Fruit fly (Drosophila melanogaster) whole organism, embryonic: Measurements from ENCODE around the gene Duba.

Experiments
- CG10366 ChIP-seq: fragments of 200-800 bp; sonication (Bioruptor generic); IDR thresholded peaks from 2 replicates; pipeline ENCODE4 v1.3.6; 2022; ENCODE audit warnings: missing biosample characterization, missing genetic modification characterization
- CG11093 ChIP-seq: fragments of 200-800 bp; sonication (Bioruptor generic); IDR thresholded peaks from 3 replicates; pipeline ENCODE4 v1.3.6; 2022; ENCODE audit warnings: missing biosample characterization, missing genetic modification characterization
- CG11247 ChIP-seq: fragments of 200-800 bp; sonication (Bioruptor generic); IDR thresholded peaks from 2 replicates; pipeline ENCODE4 v1.3.6; 2022; ENCODE audit warnings: missing biosample characterization, missing genetic modification characterization
- CG14050 ChIP-seq: fragments of 200-800 bp; sonication (Bioruptor generic); IDR thresholded peaks from 3 replicates; pipeline ENCODE4 v1.3.6; 2022; ENCODE audit warnings: missing biosample characterization, missing genetic modification characterization
- CG14667 ChIP-seq: fragments of 200-800 bp; sonication (Bioruptor generic); IDR thresholded peaks from 2 replicates; pipeline ENCODE4 v1.3.6; 2022; ENCODE audit warnings: missing biosample characterization, missing genetic modification characterization
- CG17802 ChIP-seq: fragments of 200-800 bp; sonication (Bioruptor generic); optimal IDR thresholded peaks from 2 replicates; lab custom pipeline; 2018; ENCODE audit warnings: missing biosample characterization, mild to moderate bottlenecking, missing genetic modification characterization, moderate library complexity
- CG1792 ChIP-seq: fragments of 200-800 bp; sonication (Bioruptor generic); optimal IDR thresholded peaks from 2 replicates; lab custom pipeline; 2016; ENCODE audit warnings: missing biosample characterization, missing genetic modification characterization
- CG2120 ChIP-seq: fragments of 200-800 bp; sonication (Bioruptor generic); optimal IDR thresholded peaks from 3 replicates; lab custom pipeline; 2016; ENCODE audit warnings: missing biosample characterization, missing genetic modification characterization
- CG2202 ChIP-seq: fragments of 200-800 bp; sonication (Bioruptor generic); optimal IDR thresholded peaks from 2 replicates; lab custom pipeline; 2018; ENCODE audit warnings: missing biosample characterization, mild to moderate bottlenecking, missing genetic modification characterization
- CG30403 ChIP-seq: fragments of 200-800 bp; sonication (Bioruptor generic); optimal IDR thresholded peaks from 3 replicates; lab custom pipeline; 2016; ENCODE audit warnings: missing biosample characterization, missing genetic modification characterization
- CG3065 ChIP-seq: fragments of 200-800 bp; sonication (Bioruptor generic); optimal IDR thresholded peaks from 2 replicates; lab custom pipeline; 2016; ENCODE audit warnings: missing biosample characterization, missing genetic modification characterization
- CG32767 ChIP-seq: fragments of 200-800 bp; sonication (Bioruptor generic); IDR thresholded peaks from 2 replicates; pipeline ENCODE4 v1.3.6; 2022; ENCODE audit warnings: missing biosample characterization, missing genetic modification characterization
- CG33213 ChIP-seq: fragments of 200-800 bp; sonication (Bioruptor generic); optimal IDR thresholded peaks from 3 replicates; lab custom pipeline; 2016; ENCODE audit warnings: missing biosample characterization, missing genetic modification characterization
- CG34224 ChIP-seq: fragments of 200-800 bp; sonication (Bioruptor generic); IDR thresholded peaks from 3 replicates; pipeline ENCODE4 v1.3.6; 2022; ENCODE audit warnings: missing biosample characterization, missing genetic modification characterization; ENCODE audit not compliant: partially characterized antibody
- CG3726 ChIP-seq: fragments of 200-800 bp; sonication (Bioruptor generic); IDR thresholded peaks from 3 replicates; pipeline ENCODE4, ENCODE4 v1.3.6; 2022; ENCODE audit warnings: missing biosample characterization, missing genetic modification characterization
- CG4404 ChIP-seq: fragments of 200-800 bp; sonication (Bioruptor generic); IDR thresholded peaks from 2 replicates; pipeline ENCODE4 v1.3.6; 2022; ENCODE audit warnings: missing biosample characterization, missing genetic modification characterization
- CG5953 ChIP-seq: fragments of 200-800 bp; sonication (Bioruptor generic); IDR thresholded peaks from 2 replicates; pipeline ENCODE4 v1.3.6; 2022; ENCODE audit warnings: missing biosample characterization, missing genetic modification characterization
- CG6683 ChIP-seq: fragments of 200-800 bp; sonication (Bioruptor generic); optimal IDR thresholded peaks from 2 replicates; lab custom pipeline; 2017; ENCODE audit warnings: missing biosample characterization, mild to moderate bottlenecking, missing genetic modification characterization, missing genetic modification reagents
- CG6689 ChIP-seq: fragments of 200-800 bp; sonication (Bioruptor generic); IDR thresholded peaks from 2 replicates; pipeline ENCODE4 v1.3.6; 2022; ENCODE audit warnings: missing biosample characterization, missing genetic modification characterization
- CG7271 ChIP-seq: fragments of 200-800 bp; sonication (Bioruptor generic); optimal IDR thresholded peaks from 2 replicates; lab custom pipeline; 2018; ENCODE audit warnings: missing biosample characterization, mild to moderate bottlenecking, missing genetic modification characterization, moderate library complexity
- CG7357 ChIP-seq: fragments of 200-800 bp; sonication (Bioruptor generic); IDR thresholded peaks from 3 replicates; pipeline ENCODE4 v1.3.6; 2022; ENCODE audit warnings: missing biosample characterization, missing genetic modification characterization
- CG7987 ChIP-seq: fragments of 200-800 bp; sonication (Bioruptor generic); optimal IDR thresholded peaks from 2 replicates; lab custom pipeline; 2018; ENCODE audit warnings: missing biosample characterization, mild to moderate bottlenecking, missing genetic modification characterization, moderate library complexity
- CG9437 ChIP-seq: fragments of 200-800 bp; sonication (Bioruptor generic); optimal IDR thresholded peaks from 2 replicates; lab custom pipeline; 2018; ENCODE audit warnings: missing biosample characterization, mild to moderate bottlenecking, missing genetic modification characterization
- Dad ChIP-seq: fragments of 200-800 bp; sonication (Bioruptor generic); optimal IDR thresholded peaks from 3 replicates; lab custom pipeline; 2016; ENCODE audit warnings: missing biosample characterization, missing genetic modification characterization
- Dbx ChIP-seq: fragments of 200-800 bp; sonication (Bioruptor generic); IDR thresholded peaks from 3 replicates; pipeline ENCODE4 v1.3.6; 2022; ENCODE audit warnings: missing biosample characterization, missing genetic modification characterization
- Dref ChIP-seq: fragments of 200-800 bp; sonication (Bioruptor generic); IDR thresholded peaks from 2 replicates; pipeline ENCODE4 v1.3.6; 2022; ENCODE audit warnings: missing biosample characterization, missing genetic modification characterization
- ERR ChIP-seq: fragments of 200-800 bp; sonication (Bioruptor generic); optimal IDR thresholded peaks from 2 replicates; lab custom pipeline; 2016; ENCODE audit warnings: missing biosample characterization, missing genetic modification characterization
- HLH4C ChIP-seq: fragments of 200-800 bp; sonication (Bioruptor generic); IDR thresholded peaks from 3 replicates; pipeline ENCODE4 v1.3.6; 2022; ENCODE audit warnings: missing biosample characterization, missing genetic modification characterization; ENCODE audit not compliant: partially characterized antibody
- HmgZ ChIP-seq: fragments of 200-800 bp; sonication (Bioruptor generic); optimal IDR thresholded peaks from 2 replicates; lab custom pipeline; 2018; ENCODE audit warnings: missing biosample characterization, mild to moderate bottlenecking, missing genetic modification characterization
- Hmr ChIP-seq: fragments of 200-800 bp; sonication (Bioruptor generic); optimal IDR thresholded peaks from 3 replicates; lab custom pipeline; 2017; ENCODE audit warnings: mild to moderate bottlenecking, missing biosample characterization, missing genetic modification reagents, missing genetic modification characterization
- MTF-1 ChIP-seq: fragments of 200-800 bp; sonication (Bioruptor generic); optimal IDR thresholded peaks from 2 replicates; lab custom pipeline; 2018; ENCODE audit warnings: missing biosample characterization, mild to moderate bottlenecking, missing genetic modification characterization, borderline replicate concordance
- Neu2 ChIP-seq: fragments of 200-800 bp; sonication (Bioruptor generic); optimal IDR thresholded peaks from 3 replicates; lab custom pipeline; 2016; ENCODE audit warnings: missing biosample characterization, missing genetic modification characterization, borderline replicate concordance
- Pdp1 ChIP-seq, 2 experiments: fragments of 200-800 bp; sonication (Bioruptor generic); optimal IDR thresholded peaks; 3 replicates each; lab custom pipeline; 2016; ENCODE audit warnings: missing biosample characterization in 2 of 2, missing genetic modification characterization in 2 of 2, mild to moderate bottlenecking in 1 of 2, moderate library complexity in 1 of 2
- Side ChIP-seq: fragments of 200-800 bp; sonication (Bioruptor generic); optimal IDR thresholded peaks from 2 replicates; lab custom pipeline; 2016; ENCODE audit warnings: missing biosample characterization, missing genetic modification characterization
- Sox102F ChIP-seq: fragments of 200-800 bp; sonication (Bioruptor generic); optimal IDR thresholded peaks from 2 replicates; lab custom pipeline; 2018; ENCODE audit warnings: missing biosample characterization, mild to moderate bottlenecking, missing genetic modification characterization, moderate library complexity
- Sry-β ChIP-seq: fragments of 200-800 bp; sonication (Bioruptor generic); optimal IDR thresholded peaks from 2 replicates; lab custom pipeline; 2018; ENCODE audit warnings: missing biosample characterization, mild to moderate bottlenecking, missing genetic modification characterization, moderate library complexity
- Tbp ChIP-seq: fragments of >200 bp; optimal IDR thresholded peaks from 2 replicates; lab custom pipeline; 2018; ENCODE audit warnings: missing biosample characterization, missing genetic modification characterization
- corto ChIP-seq: fragments of 200-800 bp; sonication (Bioruptor generic); optimal IDR thresholded peaks from 2 replicates; lab custom pipeline; 2016; ENCODE audit warnings: missing biosample characterization, mild to moderate bottlenecking, missing genetic modification characterization, moderate library complexity
- da ChIP-seq: fragments of 200-800 bp; sonication (Bioruptor generic); optimal IDR thresholded peaks from 2 replicates; lab custom pipeline; 2016; ENCODE audit warnings: missing biosample characterization, missing genetic modification characterization
- dpn ChIP-seq, 2 experiments: fragments of 200-800 bp; sonication (Bioruptor generic); optimal IDR thresholded peaks; 3 replicates each; lab custom pipeline; 2016; ENCODE audit warnings: missing biosample characterization in 2 of 2, missing genetic modification characterization in 2 of 2
- en ChIP-seq: fragments of 200-800 bp; sonication (Bioruptor generic); optimal IDR thresholded peaks from 2 replicates; lab custom pipeline; 2016; ENCODE audit warnings: missing biosample characterization, missing genetic modification characterization
- ind ChIP-seq: fragments of 200-800 bp; sonication (Bioruptor generic); optimal IDR thresholded peaks from 3 replicates; lab custom pipeline; 2016; ENCODE audit warnings: missing biosample characterization, missing genetic modification characterization
- insv ChIP-seq, 2 experiments: fragments of 200-800 bp; sonication (Bioruptor generic); optimal IDR thresholded peaks; 3 replicates each; lab custom pipeline; 2016 to 2018; ENCODE audit warnings: missing biosample characterization in 2 of 2, missing genetic modification characterization in 2 of 2
- pho ChIP-seq: fragments of 200-800 bp; sonication (Bioruptor generic); optimal IDR thresholded peaks from 2 replicates; lab custom pipeline; 2016; ENCODE audit warnings: missing biosample characterization, missing genetic modification characterization
- phol ChIP-seq: fragments of 200-800 bp; sonication (Bioruptor generic); optimal IDR thresholded peaks from 3 replicates; lab custom pipeline; 2018; ENCODE audit warnings: missing biosample characterization, mild to moderate bottlenecking, missing genetic modification characterization, moderate library complexity
- sisA ChIP-seq: fragments of 200-800 bp; sonication (Bioruptor generic); IDR thresholded peaks from 2 replicates; pipeline ENCODE4 v1.3.6; 2022; ENCODE audit warnings: missing biosample characterization, missing genetic modification characterization
- stwl ChIP-seq: fragments of 200-800 bp; sonication (Bioruptor generic); optimal IDR thresholded peaks from 3 replicates; lab custom pipeline; 2018; ENCODE audit warnings: missing biosample characterization, mild to moderate bottlenecking, missing genetic modification characterization, moderate library complexity
- vvl ChIP-seq: fragments of 200-800 bp; sonication (Bioruptor generic); IDR thresholded peaks from 2 replicates; pipeline ENCODE4 v1.3.6; 2022; ENCODE audit warnings: missing biosample characterization, missing genetic modification characterization
- yki ChIP-seq: fragments of >200 bp; optimal IDR thresholded peaks from 3 replicates; lab custom pipeline; 2018
- zen ChIP-seq: fragments of 200-800 bp; sonication (Bioruptor generic); optimal IDR thresholded peaks from 3 replicates; lab custom pipeline; 2018; ENCODE audit warnings: missing biosample characterization, mild to moderate bottlenecking, missing genetic modification characterization, moderate library complexity
- zfh2 ChIP-seq: fragments of 200-800 bp; sonication (Bioruptor generic); optimal IDR thresholded peaks from 2 replicates; lab custom pipeline; 2016; ENCODE audit warnings: missing biosample characterization, missing genetic modification characterization

Duba gene

dm6 chr3L:11648410-11648809 lies 39.1 kb upstream of the Duba start, which contains the start of the genes RIOK1 and Polr3H (continued):
- TF ChIP-seq vvl: peak; percentile 64; the same call in 1 of the 2 replicates
- no peak for TF ChIP-seq insv (GFP tag; optimal IDR thresholded peaks at IDR 0.05; lab: Kevin White, UChicago)
- peak; percentile 66 for TF ChIP-seq CG30403 (GFP tag; lab: Kevin White, UChicago)
- TF ChIP-seq yki (lab: Kevin White, UChicago): no peak
- peak; percentile 80 for TF ChIP-seq pho (GFP tag; lab: Kevin White, UChicago)
- no peak for TF ChIP-seq HLH4C (GFP tag; lab: Robert Waterston, UW)
- TF ChIP-seq da (GFP tag; lab: Kevin White, UChicago): peak; percentile 11
- no peak for TF ChIP-seq Dref (GFP tag; lab: Robert Waterston, UW)
- TF ChIP-seq CG3065 (GFP tag; lab: Kevin White, UChicago): peak; percentile 25
- TF ChIP-seq en (GFP tag; lab: Kevin White, UChicago): peak; percentile 8
- TF ChIP-seq zfh2: peak; percentile 66
- TF ChIP-seq CG9437 (GFP tag; lab: Kevin White, UChicago): no peak
- TF ChIP-seq CG5953 (GFP tag; lab: Robert Waterston, UW): no peak
- peak; percentile 80 for TF ChIP-seq stwl (tag; lab: Kevin White, UChicago)
- TF ChIP-seq CG33213 (GFP tag; lab: Kevin White, UChicago): peak; percentile 72
- peak in 1 of 2 experiments; percentile 10 for TF ChIP-seq Pdp1 (GFP tag; optimal IDR thresholded peaks at IDR 0.05; lab: Kevin White, UChicago)
- peak; percentile 89 for TF ChIP-seq CG2120 (GFP tag; lab: Kevin White, UChicago)
- TF ChIP-seq ERR: peak; percentile 56
- TF ChIP-seq CG17802 (tag; lab: Kevin White, UChicago): peak; percentile 48
- peak; percentile 96 for TF ChIP-seq phol (tag; lab: Kevin White, UChicago)
- no peak for TF ChIP-seq CG3726 (GFP tag; lab: Robert Waterston, UW)
- peak; percentile 7 for TF ChIP-seq CG7987 (GFP tag; lab: Kevin White, UChicago)
- 0 out of 3 replicates have a peak, but pooled peaks have one; percentile 7 for TF ChIP-seq CG11093
- TF ChIP-seq Neu2 (GFP tag; lab: Kevin White, UChicago): peak; percentile 13
- TF ChIP-seq Sox102F (GFP tag; lab: Kevin White, UChicago): no peak
- TF ChIP-seq CG10366 (GFP tag; lab: Robert Waterston, UW): peak; percentile 67
- TF ChIP-seq corto: no peak
- no peak for TF ChIP-seq Tbp (GFP tag; lab: Kevin White, UChicago)
- no peak; the same call in 1 of the 2 replicates for TF ChIP-seq CG14667 (GFP tag; lab: Robert Waterston, UW)
- peak; percentile 14 for TF ChIP-seq CG2202
- TF ChIP-seq ind: peak; percentile 76
- TF ChIP-seq CG34224 (GFP tag; lab: Robert Waterston, UW): no peak
- peak; percentile 58 for TF ChIP-seq CG6689 (GFP tag; lab: Robert Waterston, UW)
- TF ChIP-seq dpn (GFP tag; optimal IDR thresholded peaks at IDR 0.05; lab: Kevin White, UChicago): peak; percentile 80 to 83
- peak; percentile 63 for TF ChIP-seq Hmr
- TF ChIP-seq CG7271 (tag; lab: Kevin White, UChicago): no peak
- TF ChIP-seq CG14050: peak; percentile 38; the same call in 1 of the 3 replicates
- peak; percentile 56 for TF ChIP-seq sisA
- peak; percentile 35 for TF ChIP-seq zen (tag; lab: Kevin White, UChicago)
- peak; percentile 11; the same call in 1 of the 2 replicates for TF ChIP-seq CG32767 (GFP tag; lab: Robert Waterston, UW)
- TF ChIP-seq Dbx (GFP tag; lab: Robert Waterston, UW): peak; percentile 51; the same call in 1 of the 3 replicates
- peak; percentile 24; the same call in 1 of the 2 replicates for TF ChIP-seq CG4404 (GFP tag; lab: Robert Waterston, UW)
- TF ChIP-seq CG11247 (GFP tag; lab: Robert Waterston, UW): peak; percentile 46; the same call in 1 of the 2 replicates
- peak; percentile 64 for TF ChIP-seq Side (GFP tag; lab: Kevin White, UChicago)
- TF ChIP-seq HmgZ: peak; percentile 74
- peak; percentile 34 for TF ChIP-seq CG1792 (GFP tag; lab: Kevin White, UChicago)
- peak; percentile 56 for TF ChIP-seq Sry-β
- TF ChIP-seq CG7357 (GFP tag; lab: Robert Waterston, UW): no peak
- peak; percentile 52 for TF ChIP-seq Dad
- TF ChIP-seq MTF-1 (GFP tag; lab: Kevin White, UChicago): no peak
- no peak for TF ChIP-seq CG6683 (GFP tag; lab: Kevin White, UChicago)
